Worm (Caenorhabditis elegans) whole organism, young adult: Measurements from ENCODE around the gene srv-24.

ENCODE experiments used
- B0261.1 ChIP-seq: sonication (generic microtip); optimal IDR thresholded peaks from 2 replicates; lab custom pipeline; 2016; ENCODE audit warnings: mild to moderate bottlenecking, missing genetic modification characterization, moderate library complexity, missing compliant biosample characterization
- F23B12.7 ChIP-seq: sonication (generic microtip); optimal IDR thresholded peaks from 2 replicates; lab custom pipeline; 2017; ENCODE audit warnings: missing genetic modification characterization, mild to moderate bottlenecking, missing compliant biosample characterization, antibody characterized with exemption, moderate library complexity; ENCODE audit not compliant: insufficient read depth
- F33H1.4 ChIP-seq: fragments of 200-800 bp; sonication (Bioruptor generic); IDR thresholded peaks from 2 replicates; pipeline ENCODE4 v1.3.6; 2022; ENCODE audit warnings: missing genetic modification reagents, missing genetic modification characterization, missing compliant biosample characterization
- F37B4.10 ChIP-seq: fragments of 200-800 bp; sonication (Bioruptor generic); IDR thresholded peaks from 2 replicates; pipeline ENCODE4 v1.3.6; 2022; ENCODE audit warnings: missing genetic modification characterization, missing compliant biosample characterization
- F39B2.1 ChIP-seq: fragments of 200-800 bp; sonication (Bioruptor generic); IDR thresholded peaks from 2 replicates; pipeline ENCODE4 v1.3.6; 2022; ENCODE audit warnings: missing genetic modification reagents, missing genetic modification characterization, missing compliant biosample characterization
- F49E8.2 ChIP-seq: sonication (generic microtip); optimal IDR thresholded peaks from 3 replicates; lab custom pipeline; 2017; ENCODE audit warnings: missing genetic modification characterization, mild to moderate bottlenecking, missing compliant biosample characterization, antibody characterized with exemption, moderate library complexity; ENCODE audit not compliant: insufficient read depth
- F57A8.1 ChIP-seq: fragments of 200-800 bp; sonication (Bioruptor generic); optimal IDR thresholded peaks from 2 replicates; lab custom pipeline; 2018; ENCODE audit warnings: mild to moderate bottlenecking, missing genetic modification characterization, moderate library complexity, missing compliant biosample characterization
- F57C9.4 ChIP-seq: sonication (generic microtip); optimal IDR thresholded peaks from 2 replicates; lab custom pipeline; 2017; ENCODE audit warnings: mild to moderate bottlenecking, missing genetic modification characterization, missing compliant biosample characterization
- K11D2.4 ChIP-seq: fragments of 200-800 bp; sonication (Bioruptor generic); IDR thresholded peaks from 2 replicates; pipeline ENCODE4 v1.3.6; 2022; ENCODE audit warnings: missing genetic modification reagents, missing genetic modification characterization, missing compliant biosample characterization
- K12H6.12 ChIP-seq: fragments of 200-800 bp; sonication (Bioruptor generic); optimal IDR thresholded peaks from 2 replicates; lab custom pipeline; 2018; ENCODE audit warnings: mild to moderate bottlenecking, missing genetic modification characterization, missing compliant biosample characterization
- Y67H2A.10 ChIP-seq: fragments of 200-800 bp; sonication (Bioruptor generic); conservative IDR thresholded peaks from 2 replicates; pipeline ENCODE4 v1.3.6; 2022; ENCODE audit warnings: missing genetic modification reagents, missing genetic modification characterization, missing compliant biosample characterization
- ZK185.1 ChIP-seq: sonication (generic microtip); optimal IDR thresholded peaks from 2 replicates; lab custom pipeline; 2016; ENCODE audit warnings: mild to moderate bottlenecking, missing genetic modification characterization, missing compliant biosample characterization; ENCODE audit not compliant: poor library complexity, severe bottlenecking
- akir-1 ChIP-seq: fragments of 200-800 bp; sonication (Bioruptor generic); optimal IDR thresholded peaks from 2 replicates; lab custom pipeline; 2018; ENCODE audit warnings: mild to moderate bottlenecking, missing genetic modification characterization, moderate library complexity, missing compliant biosample characterization
- attf-5 ChIP-seq: fragments of 200-800 bp; sonication (Bioruptor generic); optimal IDR thresholded peaks from 2 replicates; lab custom pipeline; 2018; ENCODE audit warnings: mild to moderate bottlenecking, missing genetic modification characterization, missing compliant biosample characterization
- ccch-3 ChIP-seq: fragments of 200-800 bp; sonication (Bioruptor generic); optimal IDR thresholded peaks from 2 replicates; lab custom pipeline; 2018; ENCODE audit warnings: mild to moderate bottlenecking, missing genetic modification characterization, missing compliant biosample characterization
- cebp-1 ChIP-seq, 2 experiments: fragments of 200-800 bp in 1 of 2; sonication (Bioruptor generic) in 1 of 2; sonication (generic microtip) in 1 of 2; IDR thresholded peaks in 1 of 2; optimal IDR thresholded peaks in 1 of 2; 2 replicates each; pipeline versions ENCODE4 v1.3.6 to Lab custom; 2017 to 2022; ENCODE audit warnings: missing compliant biosample characterization in 2 of 2, missing genetic modification characterization in 2 of 2, mild to moderate bottlenecking in 1 of 2, missing genetic modification reagents in 1 of 2, moderate library complexity in 1 of 2
- ceh-100 ChIP-seq: fragments of 200-800 bp; sonication (Bioruptor generic); IDR thresholded peaks from 2 replicates; pipeline ENCODE4 v1.3.6; 2022; ENCODE audit warnings: missing genetic modification reagents, missing genetic modification characterization, missing compliant biosample characterization
- ceh-58 ChIP-seq: fragments of 200-800 bp; sonication (Bioruptor generic); IDR thresholded peaks from 2 replicates; pipeline ENCODE4 v1.3.6; 2022; ENCODE audit warnings: missing genetic modification characterization, missing compliant biosample characterization
- die-1 ChIP-seq: sonication (generic microtip); optimal IDR thresholded peaks from 2 replicates; lab custom pipeline; 2016; ENCODE audit warnings: missing genotype, mild to moderate bottlenecking, missing genetic modification characterization, missing compliant biosample characterization
- dox-1 ChIP-seq: fragments of 200-800 bp; sonication (Bioruptor generic); IDR thresholded peaks from 2 replicates; pipeline ENCODE4 v1.3.6; 2022; ENCODE audit warnings: missing genetic modification reagents, missing genetic modification characterization, missing compliant biosample characterization
- dpl-1 ChIP-seq: fragments of 150-350 bp; optimal IDR thresholded peaks from 2 replicates; lab custom pipeline; 2014; ENCODE audit warnings: missing biosample characterization, missing genetic modification reagents, missing genetic modification characterization
- egl-44 ChIP-seq: fragments of 200-800 bp; sonication (Bioruptor generic); IDR thresholded peaks from 2 replicates; pipeline ENCODE4 v1.3.6; 2022; ENCODE audit warnings: missing genetic modification reagents, missing genetic modification characterization, missing compliant biosample characterization
- ekl-4 ChIP-seq: fragments of 200-800 bp; sonication (Bioruptor generic); IDR thresholded peaks from 2 replicates; pipeline ENCODE4 v1.3.6; 2022; ENCODE audit warnings: missing genetic modification reagents, missing genetic modification characterization, missing compliant biosample characterization
- fkh-3 ChIP-seq: sonication (generic microtip); optimal IDR thresholded peaks from 2 replicates; lab custom pipeline; 2016; ENCODE audit warnings: mild to moderate bottlenecking, missing genetic modification characterization, missing compliant biosample characterization
- gei-17 ChIP-seq: fragments of 200-800 bp; sonication (Bioruptor generic); optimal IDR thresholded peaks from 2 replicates; lab custom pipeline; 2018; ENCODE audit warnings: mild to moderate bottlenecking, missing genetic modification characterization, missing compliant biosample characterization
- hmg-1.2 ChIP-seq: fragments of 200-800 bp; sonication (Bioruptor generic); IDR thresholded peaks from 2 replicates; pipeline ENCODE4 v1.3.6; 2022; ENCODE audit warnings: missing genetic modification reagents, missing genetic modification characterization, missing compliant biosample characterization
- lag-1 ChIP-seq: fragments of 200-800 bp; sonication (Bioruptor generic); IDR thresholded peaks from 2 replicates; pipeline ENCODE4 v1.3.6; 2022; ENCODE audit warnings: missing genetic modification reagents, missing genetic modification characterization, missing compliant biosample characterization
- let-607 ChIP-seq, 2 experiments: fragments of 200-800 bp in 1 of 2; sonication (Bioruptor generic) in 1 of 2; sonication (generic microtip) in 1 of 2; optimal IDR thresholded peaks; 2 replicates each; lab custom pipeline; 2016 to 2018; ENCODE audit warnings: mild to moderate bottlenecking in 2 of 2, missing compliant biosample characterization in 2 of 2, missing genetic modification characterization in 2 of 2, moderate library complexity in 2 of 2, missing genotype in 1 of 2
- lin-26 ChIP-seq: fragments of 200-800 bp; sonication (Bioruptor generic); IDR thresholded peaks from 2 replicates; pipeline ENCODE4 v1.3.6; 2022; ENCODE audit warnings: missing genetic modification reagents, missing genetic modification characterization, missing compliant biosample characterization
- lin-54 ChIP-seq: fragments of 200-800 bp; sonication (Bioruptor generic); optimal IDR thresholded peaks from 2 replicates; lab custom pipeline; 2018; ENCODE audit warnings: mild to moderate bottlenecking, missing genetic modification characterization, missing compliant biosample characterization
- madf-8 ChIP-seq: fragments of 200-800 bp; sonication (Bioruptor generic); conservative IDR thresholded peaks from 2 replicates; pipeline ENCODE4 v1.3.6; 2022; ENCODE audit warnings: missing genetic modification reagents, missing genetic modification characterization, missing compliant biosample characterization
- mcd-1 ChIP-seq: fragments of 200-800 bp; sonication (Bioruptor generic); IDR thresholded peaks from 2 replicates; pipeline ENCODE4 v1.3.6; 2022; ENCODE audit warnings: missing genetic modification reagents, missing genetic modification characterization, missing compliant biosample characterization
- mes-4 ChIP-seq: sonication (generic microtip); optimal IDR thresholded peaks from 2 replicates; lab custom pipeline; 2016; ENCODE audit warnings: missing genotype, missing genetic modification characterization, missing compliant biosample characterization
- mxl-1 ChIP-seq: sonication (generic microtip); optimal IDR thresholded peaks from 2 replicates; lab custom pipeline; 2016; ENCODE audit warnings: missing genetic modification characterization, missing compliant biosample characterization
- nfya-1 ChIP-seq: sonication (generic microtip); optimal IDR thresholded peaks from 2 replicates; lab custom pipeline; 2017; ENCODE audit warnings: antibody characterized with exemption, missing compliant biosample characterization, missing genetic modification characterization, borderline replicate concordance; ENCODE audit not compliant: insufficient read depth
- rec-8 ChIP-seq, 2 experiments: sonication (generic microtip); optimal IDR thresholded peaks; 2 replicates each; lab custom pipeline; 2016; ENCODE audit warnings: mild to moderate bottlenecking in 2 of 2, missing genetic modification characterization in 2 of 2, missing genetic modification reagents in 2 of 2, missing genotype in 2 of 2, missing biosample characterization in 1 of 2, missing compliant biosample characterization in 1 of 2, moderate library complexity in 1 of 2
- repo-1 ChIP-seq: sonication (generic microtip); optimal IDR thresholded peaks from 2 replicates; lab custom pipeline; 2017; ENCODE audit warnings: mild to moderate bottlenecking, missing genetic modification characterization, missing compliant biosample characterization
- rpc-1 ChIP-seq, 2 experiments: fragments of 150-350 bp in 1 of 2; sonication (generic microtip) in 1 of 2; optimal IDR thresholded peaks; 2 replicates each; lab custom pipeline; 2014 to 2018; ENCODE audit warnings: missing biosample characterization in 1 of 2, missing genetic modification characterization in 1 of 2, missing genetic modification reagents in 1 of 2, missing genotype in 1 of 2
- snpc-3.4 ChIP-seq: sonication (generic microtip); optimal IDR thresholded peaks from 2 replicates; lab custom pipeline; 2017; ENCODE audit warnings: missing genetic modification characterization, mild to moderate bottlenecking, missing compliant biosample characterization, antibody characterized with exemption, moderate library complexity, missing genotype, missing genetic modification reagents
- snpc-4 ChIP-seq, 5 experiments: fragments of 150-350 bp in 1 of 5; sonication (generic microtip) in 4 of 5; optimal IDR thresholded peaks; 2 replicates each; lab custom pipeline; 2014 to 2018; ENCODE audit warnings: missing genetic modification characterization in 5 of 5, missing biosample characterization in 3 of 5, antibody characterized with exemption in 2 of 5, mild to moderate bottlenecking in 2 of 5, missing compliant biosample characterization in 2 of 5, missing genotype in 2 of 5, moderate library complexity in 2 of 5, missing genetic modification reagents in 1 of 5
- tlf-1 ChIP-seq: fragments of 200-800 bp; sonication (Bioruptor generic); optimal IDR thresholded peaks from 2 replicates; lab custom pipeline; 2018; ENCODE audit warnings: mild to moderate bottlenecking, missing genetic modification characterization, missing compliant biosample characterization
- xnd-1 ChIP-seq: sonication (generic microtip); optimal IDR thresholded peaks from 2 replicates; lab custom pipeline; 2016; ENCODE audit warnings: missing genotype, missing genetic modification reagents, missing genetic modification characterization, missing compliant biosample characterization
- ztf-18 ChIP-seq: sonication (generic microtip); optimal IDR thresholded peaks from 2 replicates; lab custom pipeline; 2016; ENCODE audit warnings: missing genotype, mild to moderate bottlenecking, missing genetic modification characterization, missing compliant biosample characterization
- ztf-22 ChIP-seq: fragments of 200-800 bp; sonication (Bioruptor generic); optimal IDR thresholded peaks from 2 replicates; lab custom pipeline; 2018; ENCODE audit warnings: mild to moderate bottlenecking, missing genetic modification characterization, moderate library complexity, missing compliant biosample characterization
- ztf-28 ChIP-seq: fragments of 200-800 bp; sonication (Bioruptor generic); IDR thresholded peaks from 2 replicates; pipeline ENCODE4 v1.3.6; 2022; ENCODE audit warnings: missing genetic modification reagents, missing genetic modification characterization, missing compliant biosample characterization
- ztf-6 ChIP-seq: fragments of 200-800 bp; sonication (Bioruptor generic); IDR thresholded peaks from 2 replicates; pipeline ENCODE4 v1.3.6; 2022; ENCODE audit warnings: missing genetic modification reagents, missing genetic modification characterization, missing compliant biosample characterization

Gene srv-24

ce11 chrIV:6336748-6337147 is 46.1 kb upstream of the srv-24 start (continued):
- no peak for TF ChIP-seq snpc-4 (GFP tag; optimal IDR thresholded peaks at IDR 0.05; lab: Kevin White, UChicago)
- peak; percentile 25 to 73 (median 66) for TF ChIP-seq snpc-4 (tag; optimal IDR thresholded peaks at IDR 0.05; lab: Kevin White, UChicago)
- peak; percentile 83 for TF ChIP-seq mcd-1 (GFP tag; lab: Robert Waterston, UW)
- TF ChIP-seq F39B2.1 (GFP tag; lab: Robert Waterston, UW): no peak
- peak; percentile 90 for TF ChIP-seq egl-44
- no peak for TF ChIP-seq madf-8 (GFP tag; lab: Robert Waterston, UW)
- TF ChIP-seq ceh-58 (GFP tag; lab: Robert Waterston, UW): no peak
- TF ChIP-seq ztf-6 (GFP tag; lab: Robert Waterston, UW): no peak
- TF ChIP-seq K12H6.12 (tag; lab: Kevin White, UChicago): peak; percentile 90
- peak; percentile 73 to 90 for TF ChIP-seq let-607 (tag; optimal IDR thresholded peaks at IDR 0.05; lab: Kevin White, UChicago)
- TF ChIP-seq ceh-100 (GFP tag; lab: Robert Waterston, UW): peak; percentile 45
- no peak for TF ChIP-seq mxl-1 (tag; lab: Kevin White, UChicago)
- no peak for TF ChIP-seq rpc-1 (optimal IDR thresholded peaks at IDR 0.05; lab: Kevin White, UChicago)
- no peak for TF ChIP-seq rpc-1 (tag; optimal IDR thresholded peaks at IDR 0.05; lab: Kevin White, UChicago)
- TF ChIP-seq dox-1 (GFP tag; lab: Robert Waterston, UW): peak; percentile 85
- no peak for TF ChIP-seq snpc-3.4 (tag; lab: Kevin White, UChicago)
- no peak for TF ChIP-seq F57A8.1 (GFP tag; lab: Kevin White, UChicago)
- TF ChIP-seq rec-8 (tag; optimal IDR thresholded peaks at IDR 0.05; lab: Kevin White, UChicago): no peak
- no peak for TF ChIP-seq mes-4
- TF ChIP-seq F23B12.7 (tag; lab: Kevin White, UChicago): no peak
- peak; percentile 2 for TF ChIP-seq B0261.1 (tag; lab: Kevin White, UChicago)
- peak; percentile 16 for TF ChIP-seq dpl-1 (GFP tag; lab: Kevin White, UChicago)
- TF ChIP-seq repo-1: peak; percentile 84
- TF ChIP-seq fkh-3: no peak
- TF ChIP-seq F49E8.2: no peak
- peak; percentile 89 for TF ChIP-seq ztf-22 (GFP tag; lab: Kevin White, UChicago)
- peak; percentile 89 for TF ChIP-seq ekl-4 (GFP tag; lab: Robert Waterston, UW)
- TF ChIP-seq ztf-18 (tag; lab: Kevin White, UChicago): peak; percentile 55
- TF ChIP-seq ccch-3 (GFP tag; lab: Kevin White, UChicago): no peak
- peak; percentile 98 for TF ChIP-seq attf-5 (GFP tag; lab: Kevin White, UChicago)
- peak; percentile 91 for TF ChIP-seq tlf-1 (GFP tag; lab: Kevin White, UChicago)
- no peak for TF ChIP-seq lag-1
- TF ChIP-seq lin-26: peak; percentile 71; the same call in 1 of the 2 replicates
- no peak for TF ChIP-seq Y67H2A.10
- TF ChIP-seq F33H1.4: peak; percentile 56
- no peak for TF ChIP-seq nfya-1 (tag; lab: Kevin White, UChicago)
- peak; percentile 95 for TF ChIP-seq hmg-1.2 (GFP tag; lab: Robert Waterston, UW)
- no peak for TF ChIP-seq ztf-28 (GFP tag; lab: Robert Waterston, UW)
- TF ChIP-seq akir-1 (GFP tag; lab: Kevin White, UChicago): peak; percentile 92
- TF ChIP-seq lin-54 (GFP tag; lab: Kevin White, UChicago): peak; percentile 70
- peak; percentile 83 for TF ChIP-seq gei-17 (GFP tag; lab: Kevin White, UChicago)
- peak; percentile 34 for TF ChIP-seq die-1 (tag; lab: Kevin White, UChicago)
- no peak for TF ChIP-seq F57C9.4
- TF ChIP-seq F37B4.10: 0 out of 2 replicates have a peak, but pooled peaks have one; percentile 19
- peak; percentile 72 for TF ChIP-seq ZK185.1 (tag; lab: Kevin White, UChicago)
- TF ChIP-seq cebp-1 (GFP tag; IDR thresholded peaks at IDR 0.05; lab: Robert Waterston, UW): peak; percentile 61; the same call in 1 of the 2 replicates
- TF ChIP-seq cebp-1 (tag; optimal IDR thresholded peaks at IDR 0.05; lab: Kevin White, UChicago): peak; percentile 96
- TF ChIP-seq K11D2.4 (GFP tag; lab: Robert Waterston, UW): peak; percentile 92
- no peak for TF ChIP-seq xnd-1 (tag; lab: Kevin White, UChicago)
